In the genomic region with DNA sequence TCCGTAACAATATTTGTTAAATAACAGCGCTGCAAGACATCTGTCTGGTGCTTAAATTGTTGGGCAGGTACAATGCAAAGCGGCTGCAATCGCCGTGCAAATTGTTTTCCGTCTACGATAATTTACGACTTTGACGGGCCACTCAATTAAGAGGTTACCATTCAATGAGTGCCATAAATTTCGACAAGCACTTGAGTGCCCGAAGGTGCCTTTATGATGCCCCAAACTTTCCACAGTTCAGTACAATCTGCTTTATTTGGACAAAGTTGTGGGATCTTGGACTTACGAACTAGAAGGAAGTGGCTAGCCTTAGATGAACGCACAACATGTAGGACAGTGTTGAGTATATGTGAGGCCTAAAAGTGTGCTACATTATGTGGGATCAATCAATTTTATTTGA, we compare ENCODE assay signal across 2 fruit fly cellular contexts.
TF ChIP-seq lines count a peak whose summit lies in the region.

No protein-coding gene starts in this region.

- TF ChIP-seq CTCF in whole organism, embryonic (GFP tag; optimal IDR thresholded peaks at IDR 0.05; lab: Kevin White, UChicago) = no peak

TF ChIP-seq in whole organism, embryonic, 481 proteins besides CTCF, POLR2A, EP300 and RAD21:
- TF ChIP-seq CG34376 (GFP tag; optimal IDR thresholded peaks at IDR 0.05; lab: Kevin White, UChicago) (peak; percentile 50), CG2129 (GFP tag; IDR thresholded peaks at IDR 0.05; lab: Robert Waterston, UW; ENCODE audit: partially characterized antibody) (no peak), Doc3 (GFP tag; IDR thresholded peaks at IDR 0.05; lab: Robert Waterston, UW; ENCODE audit: partially characterized antibody) (no peak), CG15514 (GFP tag; optimal IDR thresholded peaks at IDR 0.05; lab: Kevin White, UChicago) (peak; percentile 41), mirr (GFP tag; optimal IDR thresholded peaks at IDR 0.05; lab: Kevin White, UChicago) (peak; percentile 24), CG13894 (tag; optimal IDR thresholded peaks at IDR 0.05; lab: Kevin White, UChicago) (peak; percentile 25), exex (tag; optimal IDR thresholded peaks at IDR 0.05; lab: Kevin White, UChicago) (peak; percentile 79), dysf (GFP tag; IDR thresholded peaks at IDR 0.05; lab: Robert Waterston, UW) (0 out of 3 replicates have a peak, but pooled peaks have one; percentile 7), tna (GFP tag; IDR thresholded peaks at IDR 0.05; lab: Robert Waterston, UW; ENCODE audit: partially characterized antibody) (no peak), sug (tag; optimal IDR thresholded peaks at IDR 0.05; lab: Kevin White, UChicago) (peak; percentile 58), CG2678 (tag; optimal IDR thresholded peaks at IDR 0.05; lab: Kevin White, UChicago) (peak; percentile 9), ro (GFP tag; IDR thresholded peaks at IDR 0.05; lab: Robert Waterston, UW) (no peak), CG2889 (GFP tag; IDR thresholded peaks at IDR 0.05; lab: Robert Waterston, UW) (0 out of 3 replicates have a peak, but pooled peaks have one; percentile 39)

TF ChIP-seq in whole organism, prepupa, 60 proteins besides CTCF, POLR2A, EP300 and RAD21:
- TF ChIP-seq vri (GFP tag; optimal IDR thresholded peaks at IDR 0.05; lab: Kevin White, UChicago) (peak; percentile 21), svp (GFP tag; lab: Kevin White, UChicago) (peak; percentile 8), ss (GFP tag; optimal IDR thresholded peaks at IDR 0.05; lab: Kevin White, UChicago) (no peak)
